Fruit fly (Drosophila melanogaster): ENCODE measurements around the gene CG32054.

- TF ChIP-seq EcR (GFP tag; optimal IDR thresholded peaks at IDR 0.05) (no peak), psq (optimal IDR thresholded peaks at IDR 0.05) (no peak), CG8478 (optimal IDR thresholded peaks at IDR 0.05) (no peak), Dll (optimal IDR thresholded peaks at IDR 0.05) (no peak)
Observed at dm6 chr3L:10052586-10052985, 42.0 kb downstream of the CG32054 start.
